Worm (Caenorhabditis elegans): Measurements from ENCODE around the gene Y43F8B.2.

- no peak for TF ChIP-seq elt-3 (tag; optimal IDR thresholded peaks at IDR 0.05)
- TF ChIP-seq unc-39 (tag; optimal IDR thresholded peaks at IDR 0.05) = no peak
- no peak for TF ChIP-seq ces-1 (GFP tag; optimal IDR thresholded peaks at IDR 0.05)
- TF ChIP-seq nhr-12 (tag; optimal IDR thresholded peaks at IDR 0.05) = no peak
- TF ChIP-seq blmp-1 (tag; optimal IDR thresholded peaks at IDR 0.05) = no peak
- TF ChIP-seq lin-32 (GFP tag; optimal IDR thresholded peaks at IDR 0.05) = no peak
- TF ChIP-seq bed-3 (GFP tag; optimal IDR thresholded peaks at IDR 0.05) = no peak
- no peak for TF ChIP-seq nhr-237 (tag; optimal IDR thresholded peaks at IDR 0.05)
These were observed 55.1 kb downstream of the Y43F8B.2 start, which contains the start of gene Y43F8B.9 for ce11 chrV:19477852-19478251.

All from whole organism, mixed stage, embryonic.